Fruit fly (Drosophila melanogaster) Kc167 (cell line): ENCODE data around the gene mRRF2.

Experiments used
- Myc ChIP-seq: fragments of >200 bp; optimal IDR thresholded peaks from 2 replicates; lab custom pipeline; 2017; ENCODE audit warnings: missing external identifiers
- Sin3A ChIP-seq: fragments of >200 bp; optimal IDR thresholded peaks from 2 replicates; lab custom pipeline; 2018; ENCODE audit warnings: missing external identifiers
- h ChIP-seq: fragments of >200 bp; optimal IDR thresholded peaks from 3 replicates; lab custom pipeline; 2018; ENCODE audit warnings: missing external identifiers
- insv ChIP-seq: fragments of >200 bp; optimal IDR thresholded peaks from 3 replicates; lab custom pipeline; 2018; ENCODE audit warnings: missing external identifiers
- psq ChIP-seq: fragments of >200 bp; optimal IDR thresholded peaks from 2 replicates; lab custom pipeline; 2017; ENCODE audit warnings: missing external identifiers
- ttk ChIP-seq: sonication (Bioruptor generic); optimal IDR thresholded peaks from 2 replicates; lab custom pipeline; 2017; ENCODE audit warnings: missing external identifiers

The mRRF2 gene

dm6 chr3R:22613448-22613847, at the start of gene mRRF2, which contains the start of gene CG31156:
Gene mRRF2 (plus strand): TSS chr3R:22613686.
Gene CG31156 (minus strand): TSS chr3R:22613656.
- no peak for TF ChIP-seq insv (lab: Kevin White, UChicago)
- TF ChIP-seq h (lab: Kevin White, UChicago), result no peak
- TF ChIP-seq psq (lab: Kevin White, UChicago), result no peak
- TF ChIP-seq Myc (lab: Kevin White, UChicago), result no peak
- no peak for TF ChIP-seq ttk (lab: Kevin White, UChicago)
- TF ChIP-seq Sin3A (lab: Kevin White, UChicago), result no peak

- no peak for TF ChIP-seq Sin3A (lab: Kevin White, UChicago)
- TF ChIP-seq h (lab: Kevin White, UChicago), result no peak
- no peak for TF ChIP-seq insv (lab: Kevin White, UChicago)
- TF ChIP-seq ttk (lab: Kevin White, UChicago), result no peak
- no peak for TF ChIP-seq psq (lab: Kevin White, UChicago)
- no peak for TF ChIP-seq Myc (lab: Kevin White, UChicago)
Observed at dm6 chr3R:22564076-22564475, 49.4 kb upstream of the mRRF2 start.

- TF ChIP-seq ttk (lab: Kevin White, UChicago) (no peak), psq (lab: Kevin White, UChicago) (no peak), h (lab: Kevin White, UChicago) (no peak), Myc (lab: Kevin White, UChicago) (no peak), insv (lab: Kevin White, UChicago) (no peak), Sin3A (lab: Kevin White, UChicago) (no peak)
Observed at dm6 chr3R:22564707-22565106, 48.8 kb upstream of the mRRF2 start.

dm6 chr3R:22565732-22566131, 47.8 kb upstream of the mRRF2 start:
- TF ChIP-seq ttk (lab: Kevin White, UChicago) (no peak), insv (lab: Kevin White, UChicago) (no peak), psq (lab: Kevin White, UChicago) (no peak), h (lab: Kevin White, UChicago) (no peak), Sin3A (lab: Kevin White, UChicago) (no peak), Myc (lab: Kevin White, UChicago) (no peak)

- TF ChIP-seq h (lab: Kevin White, UChicago), result no peak
- no peak for TF ChIP-seq psq (lab: Kevin White, UChicago)
- no peak for TF ChIP-seq Myc (lab: Kevin White, UChicago)
- TF ChIP-seq insv (lab: Kevin White, UChicago), result no peak
- no peak for TF ChIP-seq Sin3A (lab: Kevin White, UChicago)
- TF ChIP-seq ttk (lab: Kevin White, UChicago), result no peak
Observed at dm6 chr3R:22568508-22568907, 45.0 kb upstream of the mRRF2 start.

- TF ChIP-seq insv (lab: Kevin White, UChicago) (no peak), psq (lab: Kevin White, UChicago) (no peak), ttk (lab: Kevin White, UChicago) (no peak), h (lab: Kevin White, UChicago) (no peak), Myc (lab: Kevin White, UChicago) (no peak), Sin3A (lab: Kevin White, UChicago) (no peak)
Observed at dm6 chr3R:22569888-22570287, 43.6 kb upstream of the mRRF2 start, which contains the start of gene CG33110. Gene CG33110 (plus strand): TSS chr3R:22570188.

- TF ChIP-seq psq (lab: Kevin White, UChicago) (no peak), insv (lab: Kevin White, UChicago) (no peak), h (lab: Kevin White, UChicago) (no peak)
Observed at dm6 chr3R:22573590-22573989, 39.9 kb upstream of the mRRF2 start.

- TF ChIP-seq ttk (lab: Kevin White, UChicago), result no peak
- TF ChIP-seq Sin3A (lab: Kevin White, UChicago), result no peak
- no peak for TF ChIP-seq h (lab: Kevin White, UChicago)
- TF ChIP-seq insv (lab: Kevin White, UChicago), result no peak
- no peak for TF ChIP-seq psq (lab: Kevin White, UChicago)
- TF ChIP-seq Myc (lab: Kevin White, UChicago), result no peak
Observed at dm6 chr3R:22576096-22576697, 37.3 kb upstream of the mRRF2 start.

dm6 chr3R:22576979-22577378, 36.5 kb upstream of the mRRF2 start:
- TF ChIP-seq Myc (lab: Kevin White, UChicago) (no peak), ttk (lab: Kevin White, UChicago) (no peak), psq (lab: Kevin White, UChicago) (no peak), Sin3A (lab: Kevin White, UChicago) (no peak), h (lab: Kevin White, UChicago) (no peak), insv (lab: Kevin White, UChicago) (no peak)

- no peak for TF ChIP-seq Sin3A (lab: Kevin White, UChicago)
- no peak for TF ChIP-seq insv (lab: Kevin White, UChicago)
- no peak for TF ChIP-seq psq (lab: Kevin White, UChicago)
- TF ChIP-seq h (lab: Kevin White, UChicago), result no peak
- TF ChIP-seq Myc (lab: Kevin White, UChicago), result no peak
- TF ChIP-seq ttk (lab: Kevin White, UChicago), result no peak
Observed at dm6 chr3R:22580546-22580945, 32.9 kb upstream of the mRRF2 start, which contains the start of gene CSN6. Gene CSN6 (plus strand): TSS chr3R:22580773.

- TF ChIP-seq psq (lab: Kevin White, UChicago) (no peak), ttk (lab: Kevin White, UChicago) (no peak), insv (lab: Kevin White, UChicago) (no peak), Myc (lab: Kevin White, UChicago) (no peak), h (lab: Kevin White, UChicago) (no peak), Sin3A (lab: Kevin White, UChicago) (no peak)
Observed at dm6 chr3R:22582981-22583380, 30.5 kb upstream of the mRRF2 start, which contains the start of gene Dph5. Gene Dph5 (minus strand): TSS chr3R:22583225.
